Worm (Caenorhabditis elegans) whole organism, L4 larva: ENCODE measurements around the gene fubl-1.

ENCODE experiments used
- F37D6.2 ChIP-seq: sonication (generic microtip); optimal IDR thresholded peaks from 2 replicates; lab custom pipeline; 2016; ENCODE audit warnings: mild to moderate bottlenecking, missing genetic modification characterization, missing compliant biosample characterization
- aha-1 ChIP-seq: fragments of 150-350 bp; peaks from one replicate; lab custom pipeline; 2014; ENCODE audit warnings: missing biosample characterization, missing genetic modification characterization
- ceh-62 ChIP-seq: sonication (generic microtip); optimal IDR thresholded peaks from 2 replicates; lab custom pipeline; 2017; ENCODE audit warnings: missing biosample characterization, missing genetic modification characterization
- dmd-9 ChIP-seq: fragments of 200-800 bp; sonication (Bioruptor generic); IDR thresholded peaks from 2 replicates; pipeline ENCODE4 v1.3.6; 2022; ENCODE audit warnings: missing genetic modification reagents, missing genetic modification characterization, missing compliant biosample characterization
- nhr-11 ChIP-seq: fragments of 150-350 bp; optimal IDR thresholded peaks from 2 replicates; lab custom pipeline; 2014; ENCODE audit warnings: missing biosample characterization, missing genetic modification characterization
- nhr-42 ChIP-seq: fragments of 200-800 bp; sonication (Bioruptor generic); IDR thresholded peaks from 2 replicates; pipeline ENCODE4 v1.3.6; 2022; ENCODE audit warnings: missing genetic modification characterization, missing compliant biosample characterization
- snpc-4 ChIP-seq: fragments of 150-350 bp; optimal IDR thresholded peaks from 2 replicates; lab custom pipeline; 2014; ENCODE audit warnings: missing biosample characterization, missing genetic modification characterization

ce11 chrV:10249515-10249914 is 10.8 kb upstream of the fubl-1 start:
- TF ChIP-seq snpc-4 (tag; lab: Kevin White, UChicago) (no peak), aha-1 (tag; lab: Kevin White, UChicago) (peak; percentile 94), nhr-42 (GFP tag; lab: Robert Waterston, UW) (no peak), F37D6.2 (tag; lab: Kevin White, UChicago) (no peak), dmd-9 (GFP tag; lab: Robert Waterston, UW) (no peak), ceh-62 (tag; lab: Kevin White, UChicago) (no peak), nhr-11 (tag; lab: Kevin White, UChicago) (no peak)
